Fruit fly (Drosophila melanogaster) whole organism, adult: Measurements from ENCODE around the gene tmod.

Source experiments
- CG12768 ChIP-seq: fragments of 200-800 bp; sonication (Bioruptor generic); optimal IDR thresholded peaks from 2 replicates; lab custom pipeline; 2017; ENCODE audit warnings: missing biosample characterization, missing genetic modification characterization, mild to moderate bottlenecking, moderate library complexity, missing genetic modification reagents
- CG14711 ChIP-seq: fragments of 200-800 bp; sonication (Bioruptor generic); optimal IDR thresholded peaks from 2 replicates; lab custom pipeline; 2018; ENCODE audit warnings: missing biosample characterization, mild to moderate bottlenecking, missing genetic modification characterization, moderate library complexity
- CG33017 ChIP-seq: fragments of 200-800 bp; sonication (Bioruptor generic); optimal IDR thresholded peaks from 2 replicates; lab custom pipeline; 2018; ENCODE audit warnings: missing biosample characterization, mild to moderate bottlenecking, missing genetic modification characterization, moderate library complexity
- CG5204 ChIP-seq: fragments of 200-800 bp; sonication (Bioruptor generic); optimal IDR thresholded peaks from 2 replicates; lab custom pipeline; 2016; ENCODE audit warnings: missing biosample characterization, missing genetic modification characterization
- Mnt ChIP-seq: fragments of 200-800 bp; sonication (Bioruptor generic); optimal IDR thresholded peaks from 2 replicates; lab custom pipeline; 2016; ENCODE audit warnings: missing biosample characterization, mild to moderate bottlenecking, missing genetic modification characterization
- bab1 ChIP-seq: fragments of 200-800 bp; sonication (Bioruptor generic); optimal IDR thresholded peaks from 3 replicates; lab custom pipeline; 2019; ENCODE audit warnings: missing biosample characterization, mild to moderate bottlenecking, missing genetic modification characterization, moderate library complexity
- cic ChIP-seq: fragments of 200-800 bp; sonication (Bioruptor generic); optimal IDR thresholded peaks from 2 replicates; lab custom pipeline; 2017; ENCODE audit warnings: missing biosample characterization, mild to moderate bottlenecking, missing genetic modification characterization, moderate library complexity
- kay ChIP-seq: fragments of 200-800 bp; sonication (Bioruptor generic); peaks from one replicate; lab custom pipeline; 2016; ENCODE audit warnings: missing biosample characterization, missing genetic modification characterization, borderline replicate concordance
- ovo ChIP-seq: fragments of 200-800 bp; sonication (Bioruptor generic); optimal IDR thresholded peaks from 2 replicates; lab custom pipeline; 2016; ENCODE audit warnings: missing biosample characterization, missing genetic modification characterization
- pad ChIP-seq: fragments of 200-800 bp; sonication (Bioruptor generic); optimal IDR thresholded peaks from 3 replicates; lab custom pipeline; 2017; ENCODE audit warnings: missing biosample characterization, missing genetic modification characterization, mild to moderate bottlenecking, moderate library complexity, missing genetic modification reagents

- TF ChIP-seq CG33017 (no peak), CG5204 (GFP tag; lab: Kevin White, UChicago) (no peak), kay (GFP tag; lab: Kevin White, UChicago) (no peak), Mnt (GFP tag; lab: Kevin White, UChicago) (no peak), cic (no peak), ovo (GFP tag; lab: Kevin White, UChicago) (no peak), pad (GFP tag; lab: Kevin White, UChicago) (no peak), CG14711 (no peak), bab1 (no peak), CG12768 (no peak)
Measured at dm6 chr3R:30592733-30593132, 60.3 kb downstream of the tmod start.
